Worm (Caenorhabditis elegans) whole organism, late embryonic: ENCODE data around the gene ima-1.
A peak's percentile ranks its signal among the peaks of the same experiment; 100 is the strongest.

Experiments
- C08G9.2 ChIP-seq: sonication (generic microtip); optimal IDR thresholded peaks from 2 replicates; lab custom pipeline; 2016; ENCODE audit warnings: mild to moderate bottlenecking, missing genetic modification characterization, moderate library complexity, missing compliant biosample characterization
- C38D4.7 ChIP-seq: fragments of 200-800 bp; sonication (Bioruptor generic); optimal IDR thresholded peaks from 2 replicates; lab custom pipeline; 2018; ENCODE audit warnings: mild to moderate bottlenecking, missing genetic modification characterization, moderate library complexity, missing compliant biosample characterization
- K09A11.1 ChIP-seq: sonication (generic microtip); optimal IDR thresholded peaks from 2 replicates; lab custom pipeline; 2017; ENCODE audit warnings: antibody characterized with exemption, mild to moderate bottlenecking, missing genetic modification characterization, missing compliant biosample characterization; ENCODE audit not compliant: insufficient read depth
- Y22D7AL.16 ChIP-seq: sonication (generic microtip); optimal IDR thresholded peaks from 2 replicates; lab custom pipeline; 2016; ENCODE audit warnings: missing genetic modification characterization, missing compliant biosample characterization
- ahr-1 ChIP-seq: sonication (generic microtip); optimal IDR thresholded peaks from 2 replicates; lab custom pipeline; 2016; ENCODE audit warnings: missing genetic modification characterization, missing compliant biosample characterization
- ceh-18 ChIP-seq: sonication (generic microtip); optimal IDR thresholded peaks from 2 replicates; lab custom pipeline; 2016; ENCODE audit warnings: missing genetic modification characterization, missing compliant biosample characterization
- ceh-24 ChIP-seq: sonication (generic microtip); optimal IDR thresholded peaks from 2 replicates; lab custom pipeline; 2016; ENCODE audit warnings: mild to moderate bottlenecking, missing genetic modification characterization, missing compliant biosample characterization
- ceh-31 ChIP-seq: sonication (generic microtip); optimal IDR thresholded peaks from 2 replicates; lab custom pipeline; 2016; ENCODE audit warnings: missing genetic modification characterization, missing compliant biosample characterization
- ceh-34 ChIP-seq: sonication (generic microtip); optimal IDR thresholded peaks from 2 replicates; lab custom pipeline; 2016; ENCODE audit warnings: mild to moderate bottlenecking, missing genetic modification characterization, missing compliant biosample characterization
- ceh-45 ChIP-seq: fragments of 200-800 bp; sonication (Bioruptor generic); IDR thresholded peaks from 2 replicates; pipeline ENCODE4 v1.3.6; 2022; ENCODE audit warnings: missing genetic modification reagents, missing genetic modification characterization, missing compliant biosample characterization
- ceh-6 ChIP-seq: fragments of 200-800 bp; sonication (Bioruptor generic); optimal IDR thresholded peaks from 2 replicates; lab custom pipeline; 2018; ENCODE audit warnings: mild to moderate bottlenecking, missing genetic modification characterization, missing compliant biosample characterization
- ceh-9 ChIP-seq: sonication (generic microtip); optimal IDR thresholded peaks from 2 replicates; lab custom pipeline; 2016; ENCODE audit warnings: mild to moderate bottlenecking, missing genetic modification characterization, inconsistent platforms, missing compliant biosample characterization
- che-1 ChIP-seq: sonication (generic microtip); optimal IDR thresholded peaks from 2 replicates; lab custom pipeline; 2016; ENCODE audit warnings: mild to moderate bottlenecking, missing genetic modification characterization, missing compliant biosample characterization
- dmd-4 ChIP-seq: sonication (generic microtip); optimal IDR thresholded peaks from 2 replicates; lab custom pipeline; 2016; ENCODE audit warnings: borderline replicate concordance, missing genetic modification characterization, missing compliant biosample characterization
- ets-4 ChIP-seq: sonication (generic microtip); optimal IDR thresholded peaks from 2 replicates; lab custom pipeline; 2016; ENCODE audit warnings: missing genetic modification characterization, missing compliant biosample characterization
- eyg-1 ChIP-seq: sonication (generic microtip); optimal IDR thresholded peaks from 2 replicates; lab custom pipeline; 2016; ENCODE audit warnings: missing genotype, missing genetic modification characterization, missing compliant biosample characterization
- fkh-10 ChIP-seq: fragments of 150-350 bp; optimal IDR thresholded peaks from 2 replicates; lab custom pipeline; 2014; ENCODE audit warnings: missing biosample characterization, missing genetic modification reagents, missing genetic modification characterization
- fkh-6 ChIP-seq: sonication (generic microtip); optimal IDR thresholded peaks from 2 replicates; lab custom pipeline; 2016; ENCODE audit warnings: missing genetic modification characterization, missing compliant biosample characterization
- gmeb-2 ChIP-seq: sonication (generic microtip); optimal IDR thresholded peaks from 2 replicates; lab custom pipeline; 2016; ENCODE audit warnings: missing genetic modification characterization, inconsistent platforms, missing compliant biosample characterization
- hlh-13 ChIP-seq: fragments of 200-800 bp; sonication (Bioruptor generic); optimal IDR thresholded peaks from 2 replicates; lab custom pipeline; 2018; ENCODE audit warnings: mild to moderate bottlenecking, missing genetic modification characterization, missing compliant biosample characterization
- hlh-6 ChIP-seq: sonication (generic microtip); optimal IDR thresholded peaks from 2 replicates; lab custom pipeline; 2016; ENCODE audit warnings: missing genotype, missing genetic modification characterization, missing compliant biosample characterization
- hlh-8 ChIP-seq: sonication (generic microtip); optimal IDR thresholded peaks from 2 replicates; lab custom pipeline; 2016; ENCODE audit warnings: missing genotype, missing genetic modification characterization, missing compliant biosample characterization
- lin-11 ChIP-seq: fragments of 200-800 bp; sonication (Bioruptor generic); optimal IDR thresholded peaks from 2 replicates; lab custom pipeline; 2018; ENCODE audit warnings: mild to moderate bottlenecking, missing genetic modification characterization, missing compliant biosample characterization
- madf-2 ChIP-seq: sonication (generic microtip); optimal IDR thresholded peaks from 2 replicates; lab custom pipeline; 2017; ENCODE audit warnings: missing genetic modification characterization, missing compliant biosample characterization
- nfya-1 ChIP-seq: sonication (generic microtip); optimal IDR thresholded peaks from 2 replicates; lab custom pipeline; 2017; ENCODE audit warnings: missing genetic modification characterization, mild to moderate bottlenecking, missing compliant biosample characterization, antibody characterized with exemption, moderate library complexity
- nhr-232 ChIP-seq: sonication (generic microtip); optimal IDR thresholded peaks from 2 replicates; lab custom pipeline; 2016; ENCODE audit warnings: missing genetic modification characterization, missing compliant biosample characterization
- odd-2 ChIP-seq: sonication (generic microtip); optimal IDR thresholded peaks from 2 replicates; lab custom pipeline; 2017; ENCODE audit warnings: antibody characterized with exemption, mild to moderate bottlenecking, missing genetic modification characterization, missing compliant biosample characterization
- pag-3 ChIP-seq: sonication (generic microtip); optimal IDR thresholded peaks from 2 replicates; lab custom pipeline; 2016; ENCODE audit warnings: missing compliant biosample characterization, missing genetic modification characterization, borderline replicate concordance
- pat-9 ChIP-seq: fragments of 200-800 bp; sonication (Bioruptor generic); optimal IDR thresholded peaks from 2 replicates; lab custom pipeline; 2018; ENCODE audit warnings: mild to moderate bottlenecking, missing genetic modification characterization, moderate library complexity, missing compliant biosample characterization
- pax-1 ChIP-seq: fragments of 150-350 bp; optimal IDR thresholded peaks from 2 replicates; lab custom pipeline; 2014; ENCODE audit warnings: missing biosample characterization, missing genetic modification characterization
- pha-2 ChIP-seq: sonication (generic microtip); optimal IDR thresholded peaks from 2 replicates; lab custom pipeline; 2017; ENCODE audit warnings: mild to moderate bottlenecking, missing genetic modification characterization, missing compliant biosample characterization
- pqm-1 ChIP-seq: sonication (generic microtip); optimal IDR thresholded peaks from 2 replicates; lab custom pipeline; 2016; ENCODE audit warnings: missing genetic modification characterization, missing compliant biosample characterization
- sdc-2 ChIP-seq: sonication (generic microtip); optimal IDR thresholded peaks from 2 replicates; lab custom pipeline; 2016; ENCODE audit warnings: missing genotype, missing genetic modification characterization, missing compliant biosample characterization
- sox-2 ChIP-seq: fragments of 200-800 bp; sonication (Bioruptor generic); IDR thresholded peaks from 2 replicates; pipeline ENCODE4 v1.3.6; 2022; ENCODE audit warnings: missing genetic modification reagents, missing genetic modification characterization, missing compliant biosample characterization
- sox-4 ChIP-seq: sonication (generic microtip); optimal IDR thresholded peaks from 2 replicates; lab custom pipeline; 2017; ENCODE audit warnings: mild to moderate bottlenecking, missing genetic modification characterization, inconsistent platforms, missing compliant biosample characterization
- syd-9 ChIP-seq: sonication (generic microtip); optimal IDR thresholded peaks from 2 replicates; lab custom pipeline; 2016; ENCODE audit warnings: mild to moderate bottlenecking, missing genetic modification characterization, moderate library complexity, missing compliant biosample characterization
- tbx-2 ChIP-seq: sonication (generic microtip); optimal IDR thresholded peaks from 2 replicates; lab custom pipeline; 2016; ENCODE audit warnings: missing genetic modification characterization, missing compliant biosample characterization
- tbx-7 ChIP-seq: sonication (generic microtip); optimal IDR thresholded peaks from 2 replicates; lab custom pipeline; 2016; ENCODE audit warnings: missing genotype, missing genetic modification characterization, missing compliant biosample characterization
- ttx-3 ChIP-seq: sonication (generic microtip); optimal IDR thresholded peaks from 2 replicates; lab custom pipeline; 2016; ENCODE audit warnings: missing genetic modification reagents, missing genetic modification characterization, missing compliant biosample characterization
- unc-3 ChIP-seq, 2 experiments: fragments of 200-800 bp in 1 of 2; sonication (Bioruptor generic) in 1 of 2; sonication (generic microtip) in 1 of 2; conservative IDR thresholded peaks in 1 of 2; optimal IDR thresholded peaks in 1 of 2; 2 replicates each; pipeline versions ENCODE4 v1.3.6 to Lab custom; 2016 to 2022; ENCODE audit warnings: missing compliant biosample characterization in 2 of 2, missing genetic modification characterization in 2 of 2, missing genetic modification reagents in 1 of 2
- unc-42 ChIP-seq: sonication (generic microtip); optimal IDR thresholded peaks from 2 replicates; lab custom pipeline; 2016; ENCODE audit warnings: missing genotype, missing genetic modification characterization, missing compliant biosample characterization
- unc-55 ChIP-seq: sonication (generic microtip); optimal IDR thresholded peaks from 2 replicates; lab custom pipeline; 2017; ENCODE audit warnings: missing biosample characterization, missing genetic modification reagents, missing genetic modification characterization
- unc-86 ChIP-seq: sonication (generic microtip); optimal IDR thresholded peaks from 2 replicates; lab custom pipeline; 2016; ENCODE audit warnings: missing genetic modification characterization, missing compliant biosample characterization

Gene ima-1

ce11 chrV:11239187-11239725 is at the start of gene ima-1, which contains the start of gene dvc-1 (continued):
- peak; percentile 79 for TF ChIP-seq fkh-6 (tag; lab: Kevin White, UChicago)
- peak; percentile 48 for TF ChIP-seq hlh-8 (tag; lab: Kevin White, UChicago)
- peak; percentile 17 for TF ChIP-seq lin-11 (tag; lab: Kevin White, UChicago)
- peak; percentile 24 for TF ChIP-seq ceh-18
- TF ChIP-seq ets-4 (tag; lab: Kevin White, UChicago), result peak; percentile 23
- no peak for TF ChIP-seq fkh-10 (GFP tag; lab: Kevin White, UChicago)
- TF ChIP-seq unc-86 (tag; lab: Kevin White, UChicago), result peak; percentile 73
- peak; percentile 87 for TF ChIP-seq ceh-34 (tag; lab: Kevin White, UChicago)
- TF ChIP-seq madf-2 (tag; lab: Kevin White, UChicago), result peak; percentile 38
- peak; percentile 4 for TF ChIP-seq eyg-1
- peak; percentile 40 for TF ChIP-seq hlh-13 (GFP tag; lab: Kevin White, UChicago)
- peak; percentile 53 for TF ChIP-seq sdc-2
- 0 out of 2 replicates have a peak, but pooled peaks have one; percentile 51 for TF ChIP-seq ceh-45 (GFP tag; lab: Robert Waterston, UW)
- TF ChIP-seq ttx-3 (tag; lab: Kevin White, UChicago), result peak; percentile 75
- TF ChIP-seq ahr-1 (tag; lab: Kevin White, UChicago), result peak; percentile 76
- TF ChIP-seq K09A11.1 (tag; lab: Kevin White, UChicago), result peak; percentile 72
- peak; percentile 59 for TF ChIP-seq che-1 (tag; lab: Kevin White, UChicago)
- TF ChIP-seq, all 69 proteins: peak for 53

- no peak for TF ChIP-seq tbx-2 (tag; lab: Kevin White, UChicago)
- no peak for TF ChIP-seq syd-9
- no peak for TF ChIP-seq pha-2 (tag; lab: Kevin White, UChicago)
- no peak for TF ChIP-seq odd-2 (tag; lab: Kevin White, UChicago)
- TF ChIP-seq hlh-8 (tag; lab: Kevin White, UChicago), result no peak
- no peak for TF ChIP-seq fkh-6 (tag; lab: Kevin White, UChicago)
- no peak for TF ChIP-seq pqm-1 (tag; lab: Kevin White, UChicago)
- TF ChIP-seq C08G9.2 (tag; lab: Kevin White, UChicago), result no peak
- no peak for TF ChIP-seq sox-2 (GFP tag; lab: Robert Waterston, UW)
- TF ChIP-seq unc-3 (GFP tag; conservative IDR thresholded peaks at IDR 0.05; lab: Robert Waterston, UW), result no peak
- no peak for TF ChIP-seq unc-3 (tag; optimal IDR thresholded peaks at IDR 0.05; lab: Kevin White, UChicago)
- no peak for TF ChIP-seq ets-4 (tag; lab: Kevin White, UChicago)
- no peak for TF ChIP-seq hlh-13 (GFP tag; lab: Kevin White, UChicago)
- no peak for TF ChIP-seq unc-42 (tag; lab: Kevin White, UChicago)
- TF ChIP-seq ceh-31 (tag; lab: Kevin White, UChicago), result no peak
- TF ChIP-seq pax-1 (tag; lab: Kevin White, UChicago), result no peak
- TF ChIP-seq ceh-6 (GFP tag; lab: Kevin White, UChicago), result no peak
- no peak for TF ChIP-seq pat-9
- TF ChIP-seq tbx-7 (tag; lab: Kevin White, UChicago), result no peak
- no peak for TF ChIP-seq nfya-1 (tag; lab: Kevin White, UChicago)
Observed at ce11 chrV:11190983-11191382, 48.5 kb upstream of the ima-1 start, which contains the start of gene lgc-49. Gene lgc-49 (plus strand): TSS chrV:11191283.

ce11 chrV:11196109-11196508 is 43.4 kb upstream of the ima-1 start, which contains the start of gene clc-6:
Gene clc-6 (minus strand): TSS chrV:11196209.
- TF ChIP-seq ceh-6 (GFP tag; lab: Kevin White, UChicago) (no peak), unc-42 (tag; lab: Kevin White, UChicago) (no peak), K09A11.1 (tag; lab: Kevin White, UChicago) (no peak), pag-3 (tag; lab: Kevin White, UChicago) (no peak), unc-55 (no peak), dmd-4 (tag; lab: Kevin White, UChicago) (no peak), odd-2 (tag; lab: Kevin White, UChicago) (no peak), gmeb-2 (tag; lab: Kevin White, UChicago) (no peak), hlh-6 (tag; lab: Kevin White, UChicago) (no peak), ceh-9 (tag; lab: Kevin White, UChicago) (no peak), sox-4 (tag; lab: Kevin White, UChicago) (no peak), hlh-8 (tag; lab: Kevin White, UChicago) (no peak), syd-9 (no peak), Y22D7AL.16 (tag; lab: Kevin White, UChicago) (no peak), ceh-18 (no peak), ceh-24 (tag; lab: Kevin White, UChicago) (no peak), nhr-232 (tag; lab: Kevin White, UChicago) (no peak), sdc-2 (no peak), C38D4.7 (no peak)
